Fruit fly (Drosophila melanogaster) whole organism: ENCODE results near the gene Tmep.
A peak's percentile ranks its signal among the peaks of the same experiment; 100 is the strongest.

ENCODE experiments used
- CG8478 ChIP-seq: fragments of >200 bp; optimal IDR thresholded peaks from 2 replicates; lab custom pipeline; 2018; ENCODE audit warnings: inconsistent platforms
- Dll ChIP-seq: fragments of >200 bp; optimal IDR thresholded peaks from 2 replicates; lab custom pipeline; 2017
- EcR ChIP-seq, 2 experiments: fragments of >200 bp; optimal IDR thresholded peaks; 2 replicates each; lab custom pipeline; 2017; ENCODE audit warnings: missing biosample characterization in 2 of 2, missing genetic modification characterization in 2 of 2, missing genetic modification reagents in 2 of 2
- pan ChIP-seq: fragments of >200 bp; optimal IDR thresholded peaks from 2 replicates; lab custom pipeline; 2017
- psq ChIP-seq: fragments of >200 bp; optimal IDR thresholded peaks from 2 replicates; lab custom pipeline; 2017
- usp ChIP-seq: fragments of >200 bp; optimal IDR thresholded peaks from 2 replicates; lab custom pipeline; 2017; ENCODE audit warnings: missing biosample characterization, missing genetic modification characterization, mixed read lengths

Gene Tmep

dm6 chr3L:1575731-1576376, 6.9 kb downstream of the Tmep start:
- TF ChIP-seq usp = no peak
- no peak for TF ChIP-seq pan (lab: Kevin White, UChicago)
- no peak for TF ChIP-seq psq
- no peak for TF ChIP-seq Dll (lab: Kevin White, UChicago)
- TF ChIP-seq EcR (GFP tag; optimal IDR thresholded peaks at IDR 0.05; lab: Kevin White, UChicago) = no peak
- no peak for TF ChIP-seq CG8478 (lab: Kevin White, UChicago)

DNA sequence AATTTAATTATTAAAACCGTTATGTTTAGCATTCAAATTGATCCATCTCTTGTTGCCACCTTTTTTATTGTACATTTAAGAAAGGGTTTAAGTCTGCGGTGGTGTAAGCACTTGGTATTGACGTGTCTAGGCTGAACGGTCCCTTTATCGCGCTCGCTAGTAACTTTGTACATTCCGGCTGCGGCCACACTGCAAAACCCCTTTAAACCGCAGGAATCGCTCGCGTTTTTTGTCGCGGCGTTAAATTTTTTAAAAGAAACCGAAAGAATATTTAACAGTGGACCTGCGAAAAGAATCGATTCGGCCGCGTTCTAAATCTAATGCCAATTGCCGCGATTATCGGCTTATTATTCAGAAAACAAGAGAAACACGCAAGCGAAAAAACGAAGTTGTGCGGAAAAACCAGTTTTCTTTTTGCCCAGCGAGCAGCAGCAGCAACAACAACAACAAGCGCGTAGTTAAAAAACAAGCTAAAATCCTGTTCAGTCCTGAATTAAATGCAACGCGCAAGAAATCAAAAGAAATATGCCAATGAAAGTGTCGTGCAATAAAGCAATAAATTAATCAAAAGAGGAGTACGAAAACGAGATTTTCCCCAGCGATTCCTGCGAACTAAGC, 7.6 kb downstream of the Tmep start, which contains the start of gene CG13917:
TSS of gene CG13917 (plus strand) at position 211 of the 618 bp plus-strand sequence.
- TF ChIP-seq CG8478 (lab: Kevin White, UChicago) = no peak
- no peak for TF ChIP-seq psq

dm6 chr3L:1577338-1577737, 8.4 kb downstream of the Tmep start:
- TF ChIP-seq psq (no peak), usp (no peak), EcR (GFP tag; optimal IDR thresholded peaks at IDR 0.05; lab: Kevin White, UChicago) (no peak), pan (lab: Kevin White, UChicago) (no peak), CG8478 (lab: Kevin White, UChicago) (no peak), Dll (lab: Kevin White, UChicago) (no peak)

DNA sequence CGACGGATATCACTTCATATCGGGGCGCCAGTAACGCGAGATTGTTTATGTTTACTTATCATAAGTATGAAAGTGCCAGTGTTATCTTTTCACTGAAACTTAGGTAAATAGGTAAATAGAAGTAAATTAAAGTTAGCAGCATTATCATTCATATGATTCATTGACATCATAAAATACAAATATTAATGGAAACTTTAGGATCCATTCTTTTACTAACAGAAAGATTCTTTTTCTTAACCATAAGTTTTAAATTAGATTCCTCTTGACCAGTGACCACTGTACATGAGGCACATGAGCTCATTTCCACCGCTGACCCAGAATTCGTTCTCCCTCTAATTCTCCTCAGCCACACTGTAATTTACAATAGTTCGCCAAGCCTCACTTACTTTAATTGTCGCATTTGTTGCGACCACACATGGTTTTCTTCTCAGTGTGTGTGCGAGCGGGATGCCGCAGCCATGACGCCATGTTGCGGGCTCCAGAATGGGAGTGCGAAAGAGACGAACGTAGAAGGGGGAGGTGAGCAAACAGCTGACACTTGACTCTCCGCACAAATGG, 9.5 kb downstream of the Tmep start:
- no peak for TF ChIP-seq CG8478 (lab: Kevin White, UChicago)
- TF ChIP-seq usp = no peak
- no peak for TF ChIP-seq Dll (lab: Kevin White, UChicago)
- TF ChIP-seq pan (lab: Kevin White, UChicago) = no peak
- no peak for TF ChIP-seq EcR (GFP tag; optimal IDR thresholded peaks at IDR 0.05; lab: Kevin White, UChicago)
- TF ChIP-seq psq = no peak

DNA sequence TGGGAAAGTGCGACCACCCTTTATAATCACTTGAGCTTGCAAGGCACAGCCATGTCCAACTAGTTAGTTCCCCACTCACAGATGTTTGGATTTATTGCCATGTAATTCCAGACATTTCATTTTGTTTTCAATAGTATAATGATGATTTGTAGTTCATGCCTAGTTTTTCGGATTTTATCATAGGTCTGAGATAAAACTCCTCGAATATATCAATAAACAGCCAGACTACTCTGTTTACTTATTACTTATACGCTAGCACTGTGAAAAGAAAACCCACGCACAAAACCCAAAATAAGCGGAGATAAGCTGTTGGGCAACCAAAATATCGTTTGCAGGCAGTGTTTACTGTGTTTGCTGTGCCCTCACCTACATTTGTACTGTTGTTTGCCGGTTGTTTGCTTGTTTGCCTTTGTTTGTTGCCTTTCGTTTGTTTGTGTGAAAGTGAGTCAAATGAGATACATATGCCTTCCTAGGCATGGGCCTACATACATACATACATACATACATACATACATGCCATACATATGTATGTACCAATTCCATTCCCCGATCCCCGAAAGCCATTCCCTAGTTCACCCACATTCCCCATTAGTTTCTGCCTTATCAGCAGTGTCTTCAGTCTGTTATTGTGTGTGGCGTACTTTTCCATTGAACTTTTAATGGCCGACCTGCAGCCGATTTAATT, 10.3 kb downstream of the Tmep start:
- TF ChIP-seq usp (no peak), pan (lab: Kevin White, UChicago) (no peak), CG8478 (lab: Kevin White, UChicago) (no peak), EcR (GFP tag; optimal IDR thresholded peaks at IDR 0.05; lab: Kevin White, UChicago) (no peak), psq (no peak)

dm6 chr3L:1580194-1580593, 11.2 kb downstream of the Tmep start:
- no peak for TF ChIP-seq EcR (GFP tag; optimal IDR thresholded peaks at IDR 0.05; lab: Kevin White, UChicago)
- no peak for TF ChIP-seq psq
- no peak for TF ChIP-seq usp
- TF ChIP-seq Dll (lab: Kevin White, UChicago) = no peak
- no peak for TF ChIP-seq CG8478 (lab: Kevin White, UChicago)
- no peak for TF ChIP-seq pan (lab: Kevin White, UChicago)

DNA sequence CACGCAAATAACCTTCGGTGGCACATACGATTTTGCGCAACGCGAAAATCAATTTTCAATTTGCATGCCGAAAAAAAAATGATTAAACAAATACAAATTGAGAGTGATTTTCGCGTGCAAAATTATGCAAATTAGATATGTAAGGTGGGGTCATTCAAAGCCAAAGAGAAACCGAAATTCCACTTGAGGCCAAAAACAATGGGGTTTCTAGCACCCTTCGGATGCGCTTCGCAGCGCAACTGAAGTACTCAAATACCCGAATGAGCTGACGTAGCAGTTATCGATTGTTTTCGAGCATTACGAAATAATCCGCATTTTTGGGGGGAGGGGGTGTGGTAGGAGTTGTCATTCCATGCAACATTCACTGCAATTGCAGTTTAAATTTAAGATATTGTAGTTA, 11.8 kb downstream of the Tmep start:
- TF ChIP-seq Dll (lab: Kevin White, UChicago) (no peak), CG8478 (lab: Kevin White, UChicago) (no peak)

DNA sequence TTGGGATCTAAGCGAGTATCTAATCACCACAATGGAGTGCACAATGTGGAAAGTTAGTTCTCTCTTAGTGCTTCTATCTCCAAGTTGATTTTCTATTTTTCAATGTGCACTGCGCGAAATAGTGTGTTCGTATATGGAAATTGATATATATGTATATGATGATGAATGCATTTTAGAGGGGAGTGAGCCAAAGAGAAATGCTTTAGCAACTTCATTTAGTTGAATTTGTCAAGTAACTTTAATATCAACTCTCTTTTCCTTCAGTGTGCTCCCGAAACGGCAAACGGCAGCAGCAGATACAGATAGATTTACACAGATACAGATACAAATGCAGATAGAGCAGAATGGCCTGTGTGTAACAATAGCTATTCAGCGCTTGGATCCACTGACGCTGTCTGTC, 15.0 kb downstream of the Tmep start:
- TF ChIP-seq Dll (lab: Kevin White, UChicago) = no peak
- no peak for TF ChIP-seq CG8478 (lab: Kevin White, UChicago)

DNA sequence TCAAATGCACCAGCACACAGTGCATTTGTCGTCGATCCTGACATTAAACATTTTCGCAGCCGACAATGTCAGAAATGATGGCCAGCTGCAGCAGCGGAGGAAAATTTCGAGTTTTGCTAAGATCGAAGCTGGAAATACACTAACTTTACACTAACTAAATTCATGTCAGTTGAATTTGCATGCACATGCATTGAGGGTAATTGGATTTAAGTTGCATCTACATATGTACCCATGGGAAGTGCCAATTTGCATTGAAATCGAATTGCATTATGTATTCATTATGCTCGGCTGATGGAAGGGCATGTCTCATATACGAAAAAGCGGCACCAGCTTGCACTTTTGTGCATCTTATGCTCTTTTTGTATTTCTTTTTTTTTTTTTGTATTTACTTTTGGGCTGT, 15.8 kb downstream of the Tmep start:
- TF ChIP-seq psq (no peak), Dll (lab: Kevin White, UChicago) (no peak)

DNA sequence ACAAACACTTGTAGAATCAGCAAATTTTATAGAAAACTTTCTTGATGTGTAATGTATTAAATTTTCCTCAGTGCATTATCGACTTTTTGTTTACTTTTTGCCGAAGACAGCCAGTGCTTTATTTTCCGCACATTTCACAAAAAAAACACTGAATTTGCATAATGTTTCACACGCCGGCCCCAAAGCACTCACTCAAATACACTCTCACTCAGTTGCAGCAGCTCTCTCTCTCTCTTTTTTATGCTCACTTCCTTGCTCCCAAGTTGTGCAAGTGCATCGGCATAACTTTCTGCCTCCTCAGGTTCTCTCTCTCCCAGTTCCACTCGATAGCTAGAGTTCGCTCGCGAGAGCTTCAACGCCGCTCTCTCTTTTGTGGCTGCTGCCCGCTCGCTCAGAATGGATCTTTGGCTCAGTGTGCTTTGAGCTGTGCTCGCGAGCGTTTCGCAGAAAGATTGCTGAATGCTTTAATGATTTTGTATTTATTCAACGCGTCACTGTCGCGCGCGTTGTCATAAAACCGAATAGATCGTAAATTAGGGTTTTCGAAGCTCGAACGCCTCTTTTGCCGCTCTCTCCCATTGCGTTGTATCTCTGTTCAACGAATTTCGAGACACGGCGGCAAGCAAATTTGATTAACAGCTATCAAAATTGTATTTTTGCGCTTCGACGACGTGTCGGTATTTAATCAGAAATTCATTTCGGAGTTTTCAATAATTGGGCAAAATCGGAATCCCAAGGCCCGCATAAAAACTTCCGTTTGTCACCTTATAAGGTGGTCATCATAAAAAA, 17.5 kb downstream of the Tmep start:
- TF ChIP-seq pan (lab: Kevin White, UChicago) = no peak
- peak; percentile 99 for TF ChIP-seq Dll (lab: Kevin White, UChicago)

DNA sequence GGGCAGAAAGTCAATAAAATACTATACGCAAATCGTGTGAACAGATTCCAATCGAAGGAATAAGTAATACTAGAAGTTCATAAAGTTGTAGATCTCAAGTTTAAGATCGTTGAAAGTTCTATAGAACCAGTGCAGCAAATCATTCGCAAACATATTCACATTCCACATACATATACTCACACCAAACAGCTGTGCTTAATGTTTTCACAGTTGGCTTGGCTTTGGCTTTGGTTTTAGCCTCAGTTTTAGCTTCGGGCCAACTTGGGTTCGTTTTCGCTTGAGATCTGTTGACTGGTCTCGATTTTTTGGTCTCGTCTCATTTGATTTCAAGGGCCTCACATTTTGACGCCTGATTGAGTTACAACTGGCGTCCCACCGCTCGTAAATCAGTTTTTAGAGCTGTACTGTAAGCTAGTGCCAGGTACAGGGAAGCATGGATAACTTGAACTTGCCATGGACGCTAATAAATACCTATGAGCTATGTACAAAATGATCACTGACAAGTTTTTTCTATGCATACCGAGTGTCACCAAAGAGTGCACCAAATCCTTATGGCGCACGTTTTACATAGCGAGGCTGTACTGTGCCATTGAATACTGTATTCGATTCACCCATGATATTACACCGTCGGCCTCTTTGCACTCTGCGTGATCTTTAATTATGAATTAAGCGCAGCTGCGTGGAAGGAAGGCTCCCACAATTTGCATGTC, 18.3 kb downstream of the Tmep start:
- TF ChIP-seq pan (lab: Kevin White, UChicago) (no peak), Dll (lab: Kevin White, UChicago) (no peak), usp (no peak), psq (no peak), EcR (GFP tag; optimal IDR thresholded peaks at IDR 0.05; lab: Kevin White, UChicago) (no peak), CG8478 (lab: Kevin White, UChicago) (no peak)

DNA sequence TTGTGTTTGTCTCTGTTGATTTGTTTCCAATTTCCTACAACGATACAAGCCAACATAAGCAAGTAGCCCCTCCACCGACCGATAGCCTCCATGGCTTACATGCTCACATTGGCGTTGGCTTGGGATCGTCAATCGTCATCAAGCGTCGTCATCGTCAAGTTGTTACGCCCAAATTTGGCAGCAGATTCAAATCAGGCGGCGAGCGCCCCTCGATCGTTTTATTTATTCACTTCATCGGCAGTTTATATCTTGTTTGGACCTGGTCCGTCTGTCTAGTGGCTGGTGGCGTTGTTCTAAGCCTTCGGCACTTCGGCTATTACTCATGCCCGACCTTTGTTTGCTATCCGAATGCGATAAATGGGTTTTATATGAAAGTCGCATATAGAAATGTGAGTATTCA, 21.2 kb downstream of the Tmep start:
- TF ChIP-seq Dll (lab: Kevin White, UChicago) = no peak
- TF ChIP-seq pan (lab: Kevin White, UChicago) = no peak
- no peak for TF ChIP-seq usp
- TF ChIP-seq psq = no peak
- no peak for TF ChIP-seq CG8478 (lab: Kevin White, UChicago)
